Fruit fly (Drosophila melanogaster): ENCODE data around the gene Spn.

Spn gene

DNA sequence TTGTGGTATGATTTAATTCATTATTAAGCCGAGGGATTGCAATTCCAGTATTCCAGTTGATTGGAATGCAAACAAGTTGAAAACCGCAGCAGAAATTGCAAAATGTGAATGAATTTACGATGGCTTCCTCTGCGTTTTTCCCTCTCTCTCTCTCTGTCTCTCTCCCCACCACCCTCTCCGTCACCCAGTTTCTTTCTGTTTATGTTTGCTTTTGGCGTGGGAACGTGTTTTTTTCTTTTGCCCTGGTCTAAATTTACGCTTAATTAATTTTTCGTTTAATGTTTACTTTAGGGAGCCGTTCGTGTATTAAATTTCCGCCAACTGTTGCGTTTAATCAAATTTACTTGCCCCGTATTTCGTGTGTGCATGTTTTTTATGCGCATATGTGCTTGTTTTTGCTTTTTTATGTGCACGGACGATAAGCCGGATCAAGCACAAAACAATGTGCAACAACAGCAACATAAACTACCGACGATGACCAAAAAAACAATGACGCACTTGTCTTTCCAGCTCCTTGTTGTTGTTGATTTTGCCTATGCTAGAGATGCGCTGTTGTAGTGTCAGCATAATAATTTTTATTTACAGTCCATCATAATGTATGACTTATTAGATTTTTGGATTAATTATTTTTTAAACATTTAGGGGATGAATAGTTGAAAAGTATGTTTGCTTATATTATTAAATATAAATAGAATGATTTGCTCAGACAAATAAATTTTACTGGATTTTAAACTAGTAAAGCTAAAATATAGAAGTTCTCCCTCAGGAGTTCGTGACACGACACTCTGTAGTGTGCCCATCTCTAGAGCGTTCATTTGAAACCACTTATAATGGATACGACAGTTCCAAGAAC lies 36.0 kb upstream of the Spn start (continued):
- TF ChIP-seq kah (GFP tag; optimal IDR thresholded peaks at IDR 0.05), result no peak
- TF ChIP-seq CoRest (tag; optimal IDR thresholded peaks at IDR 0.05), result peak; percentile 86
- TF ChIP-seq lilli (GFP tag; optimal IDR thresholded peaks at IDR 0.05), result peak; percentile 47
- TF ChIP-seq Fer1 (GFP tag; optimal IDR thresholded peaks at IDR 0.05), result peak; percentile 77
- no peak for TF ChIP-seq CG12744 (GFP tag; optimal IDR thresholded peaks at IDR 0.05)
- no peak for TF ChIP-seq stwl (tag; optimal IDR thresholded peaks at IDR 0.05)
- no peak for TF ChIP-seq ac (GFP tag; optimal IDR thresholded peaks at IDR 0.05)
- TF ChIP-seq ara (GFP tag; IDR thresholded peaks at IDR 0.05), result no peak
- TF ChIP-seq sqz (GFP tag; optimal IDR thresholded peaks at IDR 0.05), result peak; percentile 59
- TF ChIP-seq Lhr (GFP tag; optimal IDR thresholded peaks at IDR 0.05), result peak; percentile 20
- no peak for TF ChIP-seq D (optimal IDR thresholded peaks at IDR 0.05)
- TF ChIP-seq D (GFP tag; optimal IDR thresholded peaks at IDR 0.05), result peak; percentile 59
- peak; percentile 18; the same call in 1 of the 2 replicates for TF ChIP-seq CG11247 (GFP tag; IDR thresholded peaks at IDR 0.05)
- peak; percentile 86 for TF ChIP-seq lab (GFP tag; optimal IDR thresholded peaks at IDR 0.05)
- TF ChIP-seq mam (GFP tag; optimal IDR thresholded peaks at IDR 0.05), result peak; percentile 8

- TF ChIP-seq CG1647 (GFP tag; optimal IDR thresholded peaks at IDR 0.05) (no peak), Trl (optimal IDR thresholded peaks at IDR 0.05) (no peak), Trl (GFP tag; optimal IDR thresholded peaks at IDR 0.05) (peak; percentile 61), stc (GFP tag; IDR thresholded peaks at IDR 0.05) (no peak), ems (GFP tag; optimal IDR thresholded peaks at IDR 0.05) (peak; percentile 62), cwo (GFP tag; optimal IDR thresholded peaks at IDR 0.05) (no peak), lmd (GFP tag; IDR thresholded peaks at IDR 0.05) (no peak), otp (GFP tag; IDR thresholded peaks at IDR 0.05) (0 out of 3 replicates have a peak, but pooled peaks have one; percentile 50), HLH54F (GFP tag; optimal IDR thresholded peaks at IDR 0.05) (peak; percentile 12), nerfin-1 (tag; optimal IDR thresholded peaks at IDR 0.05) (peak; percentile 92), CG5245 (GFP tag; optimal IDR thresholded peaks at IDR 0.05) (peak; percentile 11), D19B (GFP tag; optimal IDR thresholded peaks at IDR 0.05) (peak; percentile 36), CG30431 (GFP tag; optimal IDR thresholded peaks at IDR 0.05) (no peak), crc (GFP tag; optimal IDR thresholded peaks at IDR 0.05) (no peak), cg (GFP tag; optimal IDR thresholded peaks at IDR 0.05) (peak; percentile 79), HHEX (GFP tag; optimal IDR thresholded peaks at IDR 0.05) (no peak), danr (GFP tag; IDR thresholded peaks at IDR 0.05) (no peak), CG6175 (GFP tag; IDR thresholded peaks at IDR 0.05) (no peak), CG32532 (GFP tag; IDR thresholded peaks at IDR 0.05) (peak; percentile 48; the same call in 1 of the 2 replicates), dm (GFP tag; optimal IDR thresholded peaks at IDR 0.05) (peak; percentile 34), Rfx (GFP tag; IDR thresholded peaks at IDR 0.05) (peak; percentile 38; the same call in 1 of the 2 replicates), CHES-1-like (GFP tag; optimal IDR thresholded peaks at IDR 0.05) (no peak), CG18476 (GFP tag; optimal IDR thresholded peaks at IDR 0.05) (peak; percentile 66), CG12104 (GFP tag; optimal IDR thresholded peaks at IDR 0.05) (peak; percentile 13), CG18262 (tag; optimal IDR thresholded peaks at IDR 0.05) (peak; percentile 59), unc-4 (GFP tag; IDR thresholded peaks at IDR 0.05; ENCODE audit: partially characterized antibody) (peak; percentile 86), pros (GFP tag; optimal IDR thresholded peaks at IDR 0.05) (no peak), Doc2 (GFP tag; IDR thresholded peaks at IDR 0.05) (no peak), abd-A (tag; optimal IDR thresholded peaks at IDR 0.05) (peak; percentile 42), yki (optimal IDR thresholded peaks at IDR 0.05) (no peak), CG43689 (GFP tag; IDR thresholded peaks at IDR 0.05) (no peak), Tbp (GFP tag; optimal IDR thresholded peaks at IDR 0.05) (no peak), br (optimal IDR thresholded peaks at IDR 0.05) (no peak), ab (GFP tag; optimal IDR thresholded peaks at IDR 0.05) (no peak)
These were observed 35.2 kb upstream of the Spn start, which contains the start of gene dos for dm6 chr3L:2589167-2589910. dos (plus strand) TSS chr3L:2589414.
